Fruit fly (Drosophila melanogaster) whole organism, prepupa: ENCODE measurements around the gene CG33098.

Experiments used
- CG1621 ChIP-seq: fragments of 200-800 bp; sonication (Bioruptor generic); optimal IDR thresholded peaks from 3 replicates; lab custom pipeline; 2018; ENCODE audit warnings: missing biosample characterization, mild to moderate bottlenecking, missing genetic modification characterization
- CG31627 ChIP-seq: fragments of 200-800 bp; sonication (Bioruptor generic); optimal IDR thresholded peaks from 3 replicates; lab custom pipeline; 2016; ENCODE audit warnings: missing biosample characterization, missing genetic modification characterization
- CG6808 ChIP-seq: fragments of 200-800 bp; sonication (Bioruptor generic); optimal IDR thresholded peaks from 3 replicates; lab custom pipeline; 2017; ENCODE audit warnings: missing biosample characterization, missing genetic modification characterization, mild to moderate bottlenecking, moderate library complexity, missing genetic modification reagents
- CG6854 ChIP-seq: fragments of 200-800 bp; sonication (Bioruptor generic); optimal IDR thresholded peaks from 2 replicates; lab custom pipeline; 2017; ENCODE audit warnings: missing biosample characterization, mild to moderate bottlenecking, missing genetic modification characterization
- Eip75B ChIP-seq: fragments of 200-800 bp; sonication (Bioruptor generic); optimal IDR thresholded peaks from 3 replicates; lab custom pipeline; 2016; ENCODE audit warnings: missing biosample characterization, missing genetic modification characterization
- Eip78C ChIP-seq: fragments of 200-800 bp; sonication (Bioruptor generic); peaks from one replicate; lab custom pipeline; 2016; ENCODE audit warnings: missing biosample characterization, missing genetic modification characterization
- Gug ChIP-seq: fragments of 200-800 bp; sonication (Bioruptor generic); IDR thresholded peaks from 2 replicates; pipeline ENCODE4 v1.3.6; 2022; ENCODE audit warnings: missing biosample characterization, missing genetic modification characterization
- Hr38 ChIP-seq: sonication (Bioruptor generic); optimal IDR thresholded peaks from 2 replicates; lab custom pipeline; 2016; ENCODE audit warnings: missing biosample characterization, missing genetic modification characterization
- Hr39 ChIP-seq: fragments of 200-800 bp; sonication (Bioruptor generic); optimal IDR thresholded peaks from 2 replicates; lab custom pipeline; 2016; ENCODE audit warnings: missing biosample characterization, missing genetic modification characterization
- OdsH ChIP-seq: fragments of 200-800 bp; sonication (Bioruptor generic); optimal IDR thresholded peaks from 3 replicates; lab custom pipeline; 2016; ENCODE audit warnings: missing biosample characterization, missing genetic modification characterization
- achi ChIP-seq: fragments of 200-800 bp; sonication (Bioruptor generic); optimal IDR thresholded peaks from 3 replicates; lab custom pipeline; 2016; ENCODE audit warnings: missing biosample characterization, missing genetic modification characterization
- cyc ChIP-seq: fragments of 200-800 bp; sonication (Bioruptor generic); optimal IDR thresholded peaks from 3 replicates; lab custom pipeline; 2016; ENCODE audit warnings: missing biosample characterization, missing genetic modification characterization
- esn ChIP-seq: fragments of 200-800 bp; sonication (Bioruptor generic); optimal IDR thresholded peaks from 2 replicates; lab custom pipeline; 2016; ENCODE audit warnings: missing biosample characterization, mild to moderate bottlenecking, missing genetic modification characterization, moderate library complexity
- salr ChIP-seq, 2 experiments: fragments of 200-800 bp; sonication (Bioruptor generic); optimal IDR thresholded peaks; 3 replicates each; lab custom pipeline; 2016 to 2018; ENCODE audit warnings: missing biosample characterization in 2 of 2, missing genetic modification characterization in 2 of 2, mild to moderate bottlenecking in 1 of 2

dm6 chr3R:12411449-12411848 lies 24.5 kb downstream of the CG33098 start:
- no peak for TF ChIP-seq Gug
- no peak for TF ChIP-seq cyc (GFP tag; lab: Kevin White, UChicago)
- TF ChIP-seq esn (GFP tag; lab: Kevin White, UChicago): no peak
- TF ChIP-seq CG6808 (GFP tag; lab: Kevin White, UChicago): no peak
- no peak for TF ChIP-seq Hr39
- no peak for TF ChIP-seq CG6854 (GFP tag; lab: Kevin White, UChicago)
- no peak for TF ChIP-seq CG31627 (GFP tag; lab: Kevin White, UChicago)
- no peak for TF ChIP-seq OdsH (GFP tag; lab: Kevin White, UChicago)
- TF ChIP-seq CG1621: no peak
- TF ChIP-seq Eip78C (GFP tag; lab: Kevin White, UChicago): no peak
- no peak for TF ChIP-seq achi (GFP tag; lab: Kevin White, UChicago)
- TF ChIP-seq salr (GFP tag; optimal IDR thresholded peaks at IDR 0.05; lab: Kevin White, UChicago): no peak
- no peak for TF ChIP-seq Eip75B (GFP tag; lab: Kevin White, UChicago)
- TF ChIP-seq Hr38 (GFP tag; lab: Kevin White, UChicago): no peak
